Fruit fly (Drosophila melanogaster) S2 (cell line): ENCODE results near the gene CG42299.

Source experiments
- CG8478 ChIP-seq: fragments of >200 bp; optimal IDR thresholded peaks from 2 replicates; lab custom pipeline; 2018
- CTCF ChIP-seq, 2 experiments: fragments of >200 bp; optimal IDR thresholded peaks; 2 replicates each; lab custom pipeline; 2018

CG42299 gene

DNA sequence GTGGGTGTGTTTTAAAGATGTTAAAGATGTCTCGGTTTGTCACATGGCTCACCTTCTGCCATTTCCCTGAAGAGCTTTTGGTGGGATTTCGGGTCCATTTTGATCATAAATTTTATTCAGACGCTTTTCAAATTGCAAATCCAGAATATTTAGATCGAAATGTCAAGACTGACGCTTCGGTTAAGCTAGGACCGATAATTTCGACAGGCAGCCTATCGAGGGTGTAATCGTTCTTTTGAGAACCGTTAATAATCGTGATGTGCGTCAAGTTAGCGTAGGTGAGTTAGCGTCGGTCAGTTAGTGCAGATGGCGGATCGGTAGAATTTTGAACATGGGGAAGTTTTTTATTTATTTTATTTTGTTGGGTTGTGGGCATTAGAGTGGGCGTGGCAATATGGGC lies at the start of gene CG42299:
Gene CG42299, minus strand, starts transcription at position 127 of the 400 bp plus-strand sequence.
- no peak for TF ChIP-seq CTCF (optimal IDR thresholded peaks at IDR 0.05; lab: Kevin White, UChicago)
- TF ChIP-seq CG8478 (lab: Kevin White, UChicago): no peak

DNA sequence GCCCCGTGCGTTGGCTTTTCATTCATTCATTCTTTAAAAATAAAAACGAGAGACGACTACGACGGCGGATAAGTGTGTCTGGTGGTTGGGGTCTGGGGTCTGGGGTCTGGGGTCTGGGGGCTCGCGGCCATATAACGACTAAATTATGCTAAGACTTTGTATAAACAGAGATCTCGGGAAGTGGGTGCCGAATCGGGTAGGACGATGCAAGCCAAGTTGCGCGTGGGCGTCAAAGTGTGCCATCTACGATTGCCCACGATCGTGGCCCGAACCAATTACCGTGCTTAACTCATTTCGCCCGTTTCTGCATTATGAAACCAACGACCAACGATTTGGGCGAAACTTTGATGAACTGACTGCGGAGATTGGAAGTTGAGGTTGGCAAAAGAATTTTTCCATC lies 48.3 kb upstream of the CG42299 start:
- TF ChIP-seq CTCF (optimal IDR thresholded peaks at IDR 0.05; lab: Kevin White, UChicago): no peak

DNA sequence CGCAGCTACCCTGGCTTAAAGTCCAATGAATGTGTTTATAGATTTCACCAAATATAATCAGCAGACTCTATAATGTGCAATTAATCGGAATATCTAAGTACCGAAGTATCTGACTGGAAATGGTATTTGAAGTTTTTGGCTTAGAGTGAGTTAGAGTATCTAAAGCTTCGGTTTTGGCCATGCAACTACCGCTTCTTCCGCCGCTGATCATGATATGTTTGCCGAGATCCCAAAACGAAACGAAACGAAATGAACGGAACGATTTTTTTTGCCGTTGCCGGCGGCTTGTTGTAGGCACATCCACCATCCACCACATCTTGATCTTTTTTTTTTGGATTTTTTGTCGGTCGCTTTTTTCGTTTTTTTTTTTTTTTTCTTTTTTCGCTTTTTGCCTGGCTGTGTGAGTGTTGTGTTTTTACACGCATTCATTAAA lies 47.5 kb upstream of the CG42299 start:
- TF ChIP-seq CTCF (optimal IDR thresholded peaks at IDR 0.05; lab: Kevin White, UChicago) (no peak), CG8478 (lab: Kevin White, UChicago) (no peak)

DNA sequence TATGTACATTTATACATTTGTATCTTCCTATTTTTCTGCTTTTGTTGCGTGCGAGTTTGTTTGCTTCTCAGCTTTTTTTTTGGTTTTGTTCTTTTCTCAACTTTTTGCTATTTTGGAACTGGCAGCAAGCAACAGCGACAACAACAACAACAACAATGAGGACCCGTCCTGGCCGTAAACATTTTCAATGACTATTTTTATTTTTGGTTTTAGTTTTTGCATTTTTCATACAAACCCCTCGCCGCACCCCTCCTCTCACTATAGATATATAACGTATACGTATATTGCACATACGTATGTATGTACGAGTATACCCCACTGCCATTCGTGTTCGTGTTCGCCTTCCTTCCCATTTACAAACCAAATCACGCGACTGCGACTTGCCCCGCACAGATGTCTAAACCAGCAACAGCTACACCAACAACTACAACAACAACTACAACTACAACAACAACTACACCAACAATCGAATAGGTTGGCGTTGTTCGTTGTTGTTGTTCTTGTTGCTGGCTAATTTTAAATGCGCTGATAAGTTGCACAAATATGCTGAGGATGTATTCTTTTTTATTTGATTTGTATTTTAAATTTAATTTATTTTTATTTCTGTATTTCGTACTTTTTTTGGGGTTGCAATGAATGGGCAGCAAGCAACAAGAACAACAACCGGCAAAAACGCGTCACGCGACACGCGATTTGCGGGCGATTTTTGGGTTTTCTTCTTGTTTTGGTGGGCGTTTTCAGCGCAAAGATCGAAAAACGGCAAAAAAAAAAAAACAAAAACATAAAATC lies 45.1 kb upstream of the CG42299 start:
- TF ChIP-seq CTCF (optimal IDR thresholded peaks at IDR 0.05; lab: Kevin White, UChicago) (no peak), CG8478 (lab: Kevin White, UChicago) (no peak)

DNA sequence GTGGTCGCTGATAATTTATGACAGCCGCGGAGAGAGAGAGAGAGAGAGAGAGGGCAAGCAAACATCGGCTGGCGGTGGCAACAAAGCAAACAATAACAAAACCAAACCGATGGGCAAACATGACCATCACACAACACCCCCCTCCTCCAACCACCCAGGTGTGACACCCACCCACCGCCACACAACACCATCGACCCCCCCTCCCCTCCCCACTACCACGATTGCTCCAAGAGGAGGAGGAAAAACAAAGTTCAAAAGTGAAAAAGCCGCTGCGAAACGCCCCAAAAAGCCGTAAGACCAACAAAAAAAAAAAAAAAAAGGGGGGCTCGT lies 44.1 kb upstream of the CG42299 start:
- TF ChIP-seq CTCF (optimal IDR thresholded peaks at IDR 0.05; lab: Kevin White, UChicago) (no peak), CG8478 (lab: Kevin White, UChicago) (no peak)

DNA sequence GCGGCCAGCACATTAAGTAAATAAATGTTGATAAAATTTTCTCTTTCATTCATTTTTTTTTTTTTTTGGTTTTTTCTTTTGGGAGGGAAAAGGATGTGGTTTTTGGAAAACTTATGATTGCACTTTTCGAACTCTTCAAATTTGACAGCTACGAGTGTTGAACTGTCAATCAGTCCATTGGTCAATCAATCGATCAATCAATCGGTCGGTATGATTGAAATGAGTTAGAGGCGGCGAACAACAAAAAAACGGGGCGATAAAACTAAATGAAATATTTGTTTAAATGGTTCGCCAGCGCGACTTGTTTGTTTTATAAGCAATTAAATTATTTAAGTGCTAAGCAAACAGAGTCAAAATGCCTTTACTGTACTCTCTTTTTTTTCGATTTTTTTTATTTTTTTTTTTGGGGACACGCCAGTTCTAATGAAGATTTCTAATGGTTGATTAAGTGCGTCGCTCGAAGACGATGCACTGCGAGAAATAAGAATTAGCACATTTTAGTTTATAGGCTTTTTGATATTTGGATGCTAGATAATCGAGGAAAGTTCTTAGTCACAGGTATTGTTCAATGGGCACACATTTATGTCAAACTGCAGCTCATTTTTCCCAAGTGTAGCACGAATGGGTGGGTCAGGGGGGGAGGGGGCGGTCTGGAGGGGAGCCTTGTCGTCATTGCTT lies 43.6 kb upstream of the CG42299 start:
- TF ChIP-seq CTCF (optimal IDR thresholded peaks at IDR 0.05; lab: Kevin White, UChicago): no peak
- no peak for TF ChIP-seq CG8478 (lab: Kevin White, UChicago)

DNA sequence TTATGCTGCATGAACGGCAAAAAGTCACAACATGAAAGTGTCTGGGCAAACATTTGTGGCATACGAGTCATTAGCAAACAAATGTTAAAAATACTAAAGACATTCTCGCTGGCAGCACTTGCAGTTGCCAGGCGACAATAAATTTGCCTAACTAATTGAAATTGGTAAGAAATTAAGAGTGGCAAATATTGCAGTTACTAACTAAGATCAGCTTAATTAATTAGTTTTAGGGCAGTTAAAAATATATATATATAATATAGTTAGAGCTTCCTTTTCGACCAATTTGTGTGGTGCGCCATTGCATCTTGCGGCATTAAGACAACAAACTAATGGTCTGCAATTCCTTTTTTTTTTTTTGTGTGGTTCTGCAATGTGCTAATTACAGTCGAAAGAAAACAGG lies 42.4 kb upstream of the CG42299 start:
- TF ChIP-seq CG8478 (lab: Kevin White, UChicago) (no peak), CTCF (optimal IDR thresholded peaks at IDR 0.05; lab: Kevin White, UChicago) (no peak)

DNA sequence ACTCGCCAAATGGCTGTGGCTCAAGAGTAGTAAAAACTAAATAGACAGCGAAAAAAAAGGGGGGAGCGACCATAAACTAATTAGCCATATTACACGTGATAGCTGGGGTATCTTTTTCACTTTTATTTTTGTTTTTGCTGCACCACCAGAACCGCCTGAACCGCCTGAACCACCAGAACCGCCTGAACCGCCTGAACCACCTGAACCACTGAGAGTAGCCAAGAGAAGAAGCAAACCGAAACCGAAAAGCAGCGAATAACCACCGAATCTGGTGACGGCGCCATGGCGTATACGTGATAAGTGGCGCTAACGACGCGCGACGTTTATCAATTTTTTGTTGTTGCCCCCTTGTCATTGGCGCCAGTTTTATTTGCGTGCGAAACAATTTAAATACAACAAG lies 41.0 kb upstream of the CG42299 start:
- TF ChIP-seq CTCF (optimal IDR thresholded peaks at IDR 0.05; lab: Kevin White, UChicago) (no peak), CG8478 (lab: Kevin White, UChicago) (no peak)

DNA sequence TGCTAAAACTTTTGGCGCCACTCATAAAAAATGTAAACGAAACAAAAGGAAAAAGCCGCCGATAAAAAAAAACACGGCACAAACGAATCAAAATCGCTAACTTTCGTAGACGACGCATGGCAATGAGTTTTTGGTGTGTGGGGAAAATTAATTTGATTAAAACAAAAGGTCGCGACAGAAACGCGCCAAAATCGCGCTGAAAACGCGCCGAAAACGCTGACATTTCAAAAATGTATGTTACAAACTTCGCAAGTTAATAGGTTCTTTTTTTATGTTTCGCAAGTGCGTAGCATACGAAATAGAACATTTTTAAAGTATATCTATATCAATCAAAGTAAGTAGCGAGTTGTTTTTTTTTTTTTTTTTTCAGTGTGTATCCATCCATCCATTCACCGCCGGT lies 40.5 kb upstream of the CG42299 start:
- no peak for TF ChIP-seq CTCF (optimal IDR thresholded peaks at IDR 0.05; lab: Kevin White, UChicago)
- TF ChIP-seq CG8478 (lab: Kevin White, UChicago): no peak

DNA sequence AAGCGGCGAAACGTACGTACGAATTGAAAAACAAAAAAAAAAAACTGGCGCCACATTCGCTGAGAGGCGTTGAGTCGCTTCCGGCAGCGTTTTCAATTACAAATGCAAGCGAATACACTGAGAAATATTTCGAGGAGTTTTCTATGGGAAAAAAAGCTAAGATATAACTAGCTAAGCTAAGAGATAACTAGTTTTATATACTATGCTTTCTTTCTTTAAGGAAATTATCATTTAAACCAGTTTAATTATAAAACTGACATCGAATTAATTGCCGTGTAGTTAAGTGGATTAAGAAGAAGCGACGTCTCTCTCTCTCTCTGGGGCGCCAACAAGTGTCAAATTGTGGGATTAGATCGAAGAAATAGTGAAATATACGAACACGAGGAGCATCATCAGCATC lies 39.9 kb upstream of the CG42299 start:
- TF ChIP-seq CG8478 (lab: Kevin White, UChicago) (no peak), CTCF (optimal IDR thresholded peaks at IDR 0.05; lab: Kevin White, UChicago) (no peak)

DNA sequence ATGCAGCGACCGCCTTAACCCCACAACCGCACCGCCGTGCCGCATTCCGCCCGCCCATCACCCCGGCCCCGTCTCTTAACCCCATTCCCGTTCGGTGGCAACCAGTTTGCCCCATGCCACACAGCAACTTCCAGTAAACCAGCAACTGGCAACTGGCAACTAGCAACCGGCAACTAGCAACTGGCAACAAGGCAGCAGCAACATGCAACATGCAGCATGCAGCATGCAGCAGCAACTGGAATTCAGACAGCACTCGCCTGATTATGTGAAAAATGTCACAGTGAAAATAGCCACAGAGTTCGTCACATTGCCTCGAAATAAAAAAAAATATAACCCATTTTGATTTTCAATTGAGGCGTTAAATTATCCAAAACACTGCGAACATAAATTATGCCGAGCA lies 36.3 kb upstream of the CG42299 start:
- TF ChIP-seq CG8478 (lab: Kevin White, UChicago) (no peak), CTCF (optimal IDR thresholded peaks at IDR 0.05; lab: Kevin White, UChicago) (no peak)

DNA sequence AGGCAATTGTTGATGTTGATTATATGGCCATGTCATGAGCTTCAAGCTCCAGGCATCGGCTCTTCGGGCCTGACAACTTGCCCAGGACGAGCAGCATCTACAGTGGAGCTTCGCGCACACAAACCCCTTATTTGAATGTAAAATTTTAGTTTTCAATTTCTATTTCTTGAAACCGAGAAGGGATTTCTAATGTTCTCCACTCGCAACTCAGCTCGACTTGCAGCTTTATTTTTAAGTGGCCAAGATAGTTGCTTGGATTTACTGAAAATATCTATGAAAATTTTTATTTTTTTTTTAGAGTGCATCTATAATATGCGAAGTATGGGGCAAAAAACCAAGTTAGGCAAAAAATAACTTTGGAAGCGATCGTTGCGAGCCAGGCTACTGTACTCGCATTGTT lies 35.5 kb upstream of the CG42299 start:
- TF ChIP-seq CTCF (optimal IDR thresholded peaks at IDR 0.05; lab: Kevin White, UChicago) (no peak), CG8478 (lab: Kevin White, UChicago) (no peak)

DNA sequence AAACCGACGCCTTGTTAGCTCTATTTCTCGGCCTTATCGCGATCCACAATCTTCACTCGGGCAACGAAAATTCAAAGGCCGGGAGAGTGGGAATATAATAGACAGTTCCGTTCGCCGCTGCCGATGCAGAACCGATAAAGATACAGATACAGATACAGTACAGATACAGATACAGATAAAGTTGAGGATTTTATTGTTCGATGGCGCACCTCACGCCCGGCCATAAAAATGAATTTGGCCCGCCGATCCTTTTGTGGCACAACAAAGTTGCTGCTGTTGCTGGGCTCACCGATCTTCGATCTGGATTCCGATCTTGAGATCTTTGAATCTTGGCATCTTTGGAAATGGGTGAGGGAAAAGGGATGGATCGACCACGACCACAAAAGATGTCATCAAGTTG lies 34.7 kb upstream of the CG42299 start:
- no peak for TF ChIP-seq CG8478 (lab: Kevin White, UChicago)
- TF ChIP-seq CTCF (optimal IDR thresholded peaks at IDR 0.05; lab: Kevin White, UChicago): no peak

DNA sequence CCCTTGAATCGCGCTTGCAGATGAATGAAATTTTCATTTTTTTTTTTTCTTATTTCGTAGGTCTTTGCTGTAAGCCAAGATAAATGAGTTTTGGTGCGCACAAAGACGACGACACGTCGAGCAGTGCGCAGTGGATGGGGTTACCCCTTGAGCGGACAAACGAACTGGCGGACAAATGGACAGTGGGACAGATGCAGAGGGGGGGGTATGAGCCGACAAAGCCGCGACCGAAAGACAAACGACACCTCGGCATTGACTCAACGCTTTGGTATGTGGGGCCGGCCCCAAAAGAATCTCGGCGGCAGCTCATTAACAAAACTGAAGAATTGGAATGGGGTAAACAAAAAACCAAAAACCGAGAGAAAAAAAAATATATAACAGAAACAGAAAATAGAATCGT lies 33.9 kb upstream of the CG42299 start:
- TF ChIP-seq CTCF (optimal IDR thresholded peaks at IDR 0.05; lab: Kevin White, UChicago): no peak
- TF ChIP-seq CG8478 (lab: Kevin White, UChicago): no peak

DNA sequence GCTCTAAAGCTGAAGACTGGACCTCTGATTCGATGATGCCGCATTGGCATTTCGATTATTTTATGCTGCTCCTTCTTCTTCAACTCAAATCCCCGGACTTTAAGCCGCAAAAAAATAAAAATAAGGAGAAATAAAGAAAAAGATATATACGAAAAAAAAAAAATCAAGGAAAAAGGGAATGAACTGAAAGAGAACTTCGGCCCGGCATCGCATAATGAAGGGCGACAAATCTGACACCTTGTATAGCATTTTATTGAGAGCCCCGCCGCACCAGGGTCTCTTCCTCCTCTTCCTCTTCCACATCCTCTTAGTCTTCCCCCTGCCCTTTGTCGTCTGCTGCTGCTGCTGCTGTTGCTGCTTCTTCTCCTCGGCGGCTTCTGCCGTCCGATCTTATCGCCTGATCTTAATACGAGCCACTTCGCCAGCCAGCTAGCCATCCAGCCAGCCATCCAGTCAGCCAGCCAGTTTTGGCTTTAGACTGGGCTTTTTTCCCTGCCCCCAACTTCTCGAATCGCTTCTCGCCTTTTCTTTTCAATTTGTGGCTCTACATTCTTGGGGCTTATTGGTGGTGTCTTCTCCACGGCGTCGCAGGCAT lies 33.4 kb upstream of the CG42299 start:
- no peak for TF ChIP-seq CG8478 (lab: Kevin White, UChicago)
- no peak for TF ChIP-seq CTCF (optimal IDR thresholded peaks at IDR 0.05; lab: Kevin White, UChicago)
